Worm (Caenorhabditis elegans) whole organism, young adult: ENCODE data around the gene Y57G11C.41.

Experiments used
- akir-1 ChIP-seq: fragments of 200-800 bp; sonication (Bioruptor generic); optimal IDR thresholded peaks from 2 replicates; lab custom pipeline; 2018; ENCODE audit warnings: mild to moderate bottlenecking, missing genetic modification characterization, moderate library complexity, missing compliant biosample characterization
- ama-1 ChIP-seq, 3 experiments: fragments of 150-350 bp in 1 of 3; sonication (generic microtip) in 2 of 3; optimal IDR thresholded peaks; 2 replicates each; lab custom pipeline; 2014 to 2018; ENCODE audit warnings: missing biosample characterization in 2 of 3, missing genetic modification characterization in 2 of 3, missing genetic modification reagents in 2 of 3
- aptf-2 ChIP-seq: fragments of 200-800 bp; sonication (Bioruptor generic); conservative IDR thresholded peaks from 2 replicates; pipeline ENCODE4 v1.3.6; 2022; ENCODE audit warnings: missing genetic modification reagents, missing genetic modification characterization, missing compliant biosample characterization
- dpl-1 ChIP-seq: fragments of 150-350 bp; optimal IDR thresholded peaks from 2 replicates; lab custom pipeline; 2014; ENCODE audit warnings: missing biosample characterization, missing genetic modification reagents, missing genetic modification characterization
- egl-18 ChIP-seq: fragments of 200-800 bp; sonication (Bioruptor generic); IDR thresholded peaks from 2 replicates; pipeline ENCODE4 v1.3.6; 2022; ENCODE audit warnings: missing genetic modification reagents, missing genetic modification characterization, missing compliant biosample characterization
- nhr-80 ChIP-seq: sonication (generic microtip); optimal IDR thresholded peaks from 2 replicates; lab custom pipeline; 2016; ENCODE audit warnings: missing genetic modification characterization, missing compliant biosample characterization
- pha-4 ChIP-seq: fragments of 150-350 bp; sonication (generic microtip); optimal IDR thresholded peaks from 2 replicates; lab custom pipeline; 2014; ENCODE audit warnings: missing biosample characterization, missing genetic modification reagents, missing genetic modification characterization
- sea-2 ChIP-seq: fragments of 200-800 bp; sonication (Bioruptor generic); IDR thresholded peaks from 2 replicates; pipeline ENCODE4 v1.3.6; 2022; ENCODE audit warnings: missing genetic modification characterization, missing compliant biosample characterization
- snpc-4 ChIP-seq, 5 experiments: fragments of 150-350 bp in 1 of 5; sonication (generic microtip) in 4 of 5; optimal IDR thresholded peaks; 2 replicates each; lab custom pipeline; 2014 to 2018; ENCODE audit warnings: missing genetic modification characterization in 5 of 5, missing biosample characterization in 3 of 5, antibody characterized with exemption in 2 of 5, mild to moderate bottlenecking in 2 of 5, missing compliant biosample characterization in 2 of 5, missing genotype in 2 of 5, moderate library complexity in 2 of 5, missing genetic modification reagents in 1 of 5
- sptf-2 ChIP-seq: fragments of 200-800 bp; sonication (Bioruptor generic); optimal IDR thresholded peaks from 2 replicates; lab custom pipeline; 2018; ENCODE audit warnings: mild to moderate bottlenecking, missing genetic modification characterization, missing compliant biosample characterization
- unc-130 ChIP-seq: sonication (generic microtip); optimal IDR thresholded peaks from 2 replicates; lab custom pipeline; 2016; ENCODE audit warnings: missing genetic modification reagents, missing genetic modification characterization, missing compliant biosample characterization

DNA sequence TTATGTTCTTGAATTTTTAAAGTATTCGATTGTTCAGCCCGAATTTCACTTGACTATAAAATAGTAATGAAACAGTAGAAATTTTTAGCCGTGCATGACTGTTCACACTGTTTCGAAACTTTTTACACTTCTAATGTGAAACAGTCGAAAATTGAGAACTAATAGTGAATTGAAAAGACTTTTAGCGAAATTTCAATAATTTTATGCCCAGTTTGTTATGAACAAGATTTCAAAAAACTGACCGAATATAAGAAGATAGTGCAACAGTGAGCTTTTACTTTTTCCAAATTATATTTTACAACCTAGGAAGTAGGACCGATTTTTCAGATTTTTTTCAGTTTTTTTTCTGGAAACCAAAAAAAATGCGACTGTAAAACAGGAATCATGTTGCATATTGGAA lies 1.2 kb downstream of the Y57G11C.41 start:
- TF ChIP-seq pha-4 (tag; lab: Kevin White, UChicago) = no peak
- TF ChIP-seq nhr-80 (tag; lab: Kevin White, UChicago) = no peak
- no peak for TF ChIP-seq dpl-1 (GFP tag; lab: Kevin White, UChicago)
- no peak for TF ChIP-seq aptf-2
- TF ChIP-seq snpc-4 (GFP tag; optimal IDR thresholded peaks at IDR 0.05; lab: Kevin White, UChicago) = no peak
- peak in 2 of 4 experiments; percentile 42 to 74 for TF ChIP-seq snpc-4 (tag; optimal IDR thresholded peaks at IDR 0.05; lab: Kevin White, UChicago)
- no peak for TF ChIP-seq sea-2 (GFP tag; lab: Robert Waterston, UW)
- no peak for TF ChIP-seq ama-1 (optimal IDR thresholded peaks at IDR 0.05; lab: Kevin White, UChicago)
- TF ChIP-seq ama-1 (GFP tag; optimal IDR thresholded peaks at IDR 0.05; lab: Kevin White, UChicago) = no peak
- TF ChIP-seq egl-18 (GFP tag; lab: Robert Waterston, UW) = no peak
- TF ChIP-seq akir-1 (GFP tag; lab: Kevin White, UChicago) = no peak
- TF ChIP-seq unc-130 = no peak
- no peak for TF ChIP-seq sptf-2 (GFP tag; lab: Kevin White, UChicago)
